Fruit fly (Drosophila melanogaster): ENCODE results near the gene CadN2.
A peak's percentile ranks its signal among the peaks of the same experiment; 100 is the strongest.

CadN2 gene

dm6 chr2L:17747133-17747824 is 127.8 kb downstream of the CadN2 start (continued):
- peak; percentile 30 for TF ChIP-seq twi (tag; optimal IDR thresholded peaks at IDR 0.05)
- peak; percentile 20 for TF ChIP-seq tin (GFP tag; optimal IDR thresholded peaks at IDR 0.05)
- TF ChIP-seq trem (tag; optimal IDR thresholded peaks at IDR 0.05) = peak; percentile 46
- TF ChIP-seq CrebB (tag; optimal IDR thresholded peaks at IDR 0.05) = no peak
- no peak for TF ChIP-seq fru (optimal IDR thresholded peaks at IDR 0.05)
- TF ChIP-seq CG15696 (tag; optimal IDR thresholded peaks at IDR 0.05) = peak; percentile 35
- no peak for TF ChIP-seq CTCF (GFP tag; optimal IDR thresholded peaks at IDR 0.05)
- peak; percentile 43 for TF ChIP-seq CG2678 (tag; optimal IDR thresholded peaks at IDR 0.05)
- TF ChIP-seq CG31441 (GFP tag; IDR thresholded peaks at IDR 0.05) = peak; percentile 56
- no peak for TF ChIP-seq tup (GFP tag; optimal IDR thresholded peaks at IDR 0.05)
- TF ChIP-seq pros (GFP tag; optimal IDR thresholded peaks at IDR 0.05) = peak; percentile 79
- no peak for TF ChIP-seq tll (GFP tag; optimal IDR thresholded peaks at IDR 0.05)
- TF ChIP-seq CG10654 (GFP tag; optimal IDR thresholded peaks at IDR 0.05) = no peak
- TF ChIP-seq lola (GFP tag; optimal IDR thresholded peaks at IDR 0.05) = peak in 1 of 3 experiments; percentile 78
- TF ChIP-seq CG7928 (GFP tag; optimal IDR thresholded peaks at IDR 0.05) = no peak
- TF ChIP-seq dmrt11E (tag; optimal IDR thresholded peaks at IDR 0.05) = peak; percentile 79
- peak; percentile 4 for TF ChIP-seq az2 (GFP tag; optimal IDR thresholded peaks at IDR 0.05)
- TF ChIP-seq Sox100B (GFP tag; optimal IDR thresholded peaks at IDR 0.05) = peak; percentile 45
- peak; percentile 60 for TF ChIP-seq CG14710 (tag; optimal IDR thresholded peaks at IDR 0.05)
- TF ChIP-seq Med (GFP tag) = peak; percentile 36
- peak; percentile 5 for TF ChIP-seq CG15269 (tag; optimal IDR thresholded peaks at IDR 0.05)
- TF ChIP-seq PHDP (tag; optimal IDR thresholded peaks at IDR 0.05) = peak; percentile 37
- TF ChIP-seq GATAe (GFP tag; conservative IDR thresholded peaks at IDR 0.05) = no peak
- TF ChIP-seq eve (GFP tag; optimal IDR thresholded peaks at IDR 0.05) = no peak
- peak; percentile 8 for TF ChIP-seq CG17385 (GFP tag; optimal IDR thresholded peaks at IDR 0.05)
- TF ChIP-seq chinmo (GFP tag; IDR thresholded peaks at IDR 0.05; ENCODE audit: partially characterized antibody) = no peak
- peak; percentile 10; the same call in 1 of the 2 replicates for TF ChIP-seq chm (GFP tag; IDR thresholded peaks at IDR 0.05)
- TF ChIP-seq CG15601 (tag; optimal IDR thresholded peaks at IDR 0.05) = peak; percentile 53
- TF ChIP-seq CG7839 (tag; optimal IDR thresholded peaks at IDR 0.05) = peak; percentile 55
- TF ChIP-seq Oli (tag; optimal IDR thresholded peaks at IDR 0.05) = peak; percentile 46
- TF ChIP-seq CG17829 (tag; optimal IDR thresholded peaks at IDR 0.05) = peak; percentile 54
- TF ChIP-seq Ets65A (GFP tag) = peak; percentile 58
- peak; percentile 14 for TF ChIP-seq Hr3 (GFP tag; optimal IDR thresholded peaks at IDR 0.05)
- peak; percentile 22 for TF ChIP-seq CG13775 (GFP tag; optimal IDR thresholded peaks at IDR 0.05)
- peak; percentile 52 for TF ChIP-seq fd96Cb (tag; optimal IDR thresholded peaks at IDR 0.05)
- peak; percentile 38 for TF ChIP-seq ewg (GFP tag; optimal IDR thresholded peaks at IDR 0.05)
- peak; percentile 21 for TF ChIP-seq CG1602 (GFP tag; optimal IDR thresholded peaks at IDR 0.05)
- TF ChIP-seq CG1529 (GFP tag; optimal IDR thresholded peaks at IDR 0.05) = peak; percentile 20
- TF ChIP-seq CG10979 (tag; optimal IDR thresholded peaks at IDR 0.05) = peak; percentile 77
- TF ChIP-seq CG10209 (GFP tag; optimal IDR thresholded peaks at IDR 0.05) = peak; percentile 10
- TF ChIP-seq CG8924 (tag; optimal IDR thresholded peaks at IDR 0.05) = peak; percentile 71
- TF ChIP-seq CG6654 (GFP tag; optimal IDR thresholded peaks at IDR 0.05) = no peak
- peak; percentile 26 for TF ChIP-seq sqz (GFP tag; optimal IDR thresholded peaks at IDR 0.05)
- no peak for TF ChIP-seq crp (GFP tag; optimal IDR thresholded peaks at IDR 0.05)
- no peak for TF ChIP-seq ems (GFP tag; optimal IDR thresholded peaks at IDR 0.05)
- peak; percentile 29 for TF ChIP-seq CG9437 (GFP tag; optimal IDR thresholded peaks at IDR 0.05)
- no peak for TF ChIP-seq HmgZ (tag; optimal IDR thresholded peaks at IDR 0.05)
- TF ChIP-seq NFAT (GFP tag; IDR thresholded peaks at IDR 0.05) = no peak
- TF ChIP-seq CG3163 (GFP tag; optimal IDR thresholded peaks at IDR 0.05) = no peak

All from whole organism, embryonic.